Fruit fly (Drosophila melanogaster) whole organism, embryonic: ENCODE measurements around the gene side-IV.

Experiments used
- Aef1 ChIP-seq: fragments of 200-800 bp; sonication (Bioruptor generic); IDR thresholded peaks from 3 replicates; pipeline ENCODE4 v1.3.6; 2022; ENCODE audit warnings: missing biosample characterization, missing genetic modification characterization
- CG10366 ChIP-seq: fragments of 200-800 bp; sonication (Bioruptor generic); IDR thresholded peaks from 2 replicates; pipeline ENCODE4 v1.3.6; 2022; ENCODE audit warnings: missing biosample characterization, missing genetic modification characterization
- CG12236 ChIP-seq: fragments of 200-800 bp; sonication (Bioruptor generic); optimal IDR thresholded peaks from 2 replicates; lab custom pipeline; 2016; ENCODE audit warnings: missing biosample characterization, missing genetic modification characterization
- CG13287 ChIP-seq: fragments of 200-800 bp; sonication (Bioruptor generic); IDR thresholded peaks from 2 replicates; pipeline ENCODE4 v1.3.6; 2022; ENCODE audit warnings: missing biosample characterization, missing genetic modification characterization; ENCODE audit not compliant: partially characterized antibody
- CG15696 ChIP-seq: fragments of 200-800 bp; sonication (Bioruptor generic); optimal IDR thresholded peaks from 2 replicates; lab custom pipeline; 2019; ENCODE audit warnings: missing biosample characterization, mild to moderate bottlenecking, missing genetic modification characterization, moderate library complexity
- CG16815 ChIP-seq: fragments of 200-800 bp; sonication (Bioruptor generic); optimal IDR thresholded peaks from 3 replicates; lab custom pipeline; 2017; ENCODE audit warnings: missing biosample characterization, mild to moderate bottlenecking, missing genetic modification characterization
- CG18262 ChIP-seq: fragments of 200-800 bp; optimal IDR thresholded peaks from 3 replicates; lab custom pipeline; 2019; ENCODE audit warnings: missing biosample characterization, mild to moderate bottlenecking, missing genetic modification characterization, moderate library complexity
- CG18599 ChIP-seq: fragments of 200-800 bp; sonication (Bioruptor generic); optimal IDR thresholded peaks from 3 replicates; lab custom pipeline; 2017; ENCODE audit warnings: missing biosample characterization, missing genetic modification characterization, mild to moderate bottlenecking, moderate library complexity, missing genetic modification reagents
- CG4424 ChIP-seq: fragments of 200-800 bp; sonication (Bioruptor generic); optimal IDR thresholded peaks from 3 replicates; lab custom pipeline; 2016; ENCODE audit warnings: missing biosample characterization, missing genetic modification characterization
- CG6654 ChIP-seq: fragments of 200-800 bp; sonication (Bioruptor generic); optimal IDR thresholded peaks from 2 replicates; lab custom pipeline; 2017; ENCODE audit warnings: missing biosample characterization, mild to moderate bottlenecking, missing genetic modification characterization
- CG9797 ChIP-seq: fragments of 200-800 bp; sonication (Bioruptor generic); optimal IDR thresholded peaks from 3 replicates; lab custom pipeline; 2018; ENCODE audit warnings: missing biosample characterization, mild to moderate bottlenecking, missing genetic modification characterization
- Dp ChIP-seq: fragments of 200-800 bp; sonication (Bioruptor generic); optimal IDR thresholded peaks from 2 replicates; lab custom pipeline; 2018; ENCODE audit warnings: missing biosample characterization, mild to moderate bottlenecking, missing genetic modification characterization, moderate library complexity
- Ets65A ChIP-seq: fragments of 200-800 bp; sonication (Bioruptor generic); peaks from one replicate; lab custom pipeline; 2016; ENCODE audit warnings: missing biosample characterization, missing genetic modification characterization
- Gug ChIP-seq: fragments of 200-800 bp; sonication (Bioruptor generic); IDR thresholded peaks from 4 replicates; pipeline ENCODE4 v1.3.6; 2022; ENCODE audit warnings: missing biosample characterization, missing genetic modification characterization
- HLHmδ ChIP-seq: fragments of 200-800 bp; sonication (Bioruptor generic); optimal IDR thresholded peaks from 2 replicates; lab custom pipeline; 2018; ENCODE audit warnings: missing biosample characterization, mild to moderate bottlenecking, missing genetic modification characterization, moderate library complexity
- Hmr ChIP-seq: fragments of 200-800 bp; sonication (Bioruptor generic); optimal IDR thresholded peaks from 3 replicates; lab custom pipeline; 2017; ENCODE audit warnings: mild to moderate bottlenecking, missing biosample characterization, missing genetic modification reagents, missing genetic modification characterization
- Hr39 ChIP-seq: fragments of >200 bp; optimal IDR thresholded peaks from 2 replicates; lab custom pipeline; 2017
- Hr51 ChIP-seq, 2 experiments: fragments of 200-800 bp; sonication (Bioruptor generic); optimal IDR thresholded peaks; 2 replicates in 1 of 2; 3 replicates in 1 of 2; lab custom pipeline; 2016 to 2018; ENCODE audit warnings: missing biosample characterization in 2 of 2, missing genetic modification characterization in 2 of 2, mild to moderate bottlenecking in 1 of 2, moderate library complexity in 1 of 2
- MESR4 ChIP-seq: fragments of 200-800 bp; sonication (Bioruptor generic); optimal IDR thresholded peaks from 2 replicates; lab custom pipeline; 2018; ENCODE audit warnings: missing biosample characterization, mild to moderate bottlenecking, missing genetic modification characterization, moderate library complexity
- Med ChIP-seq: fragments of 200-800 bp; sonication (Bioruptor generic); peaks from one replicate; lab custom pipeline; 2016; ENCODE audit warnings: missing biosample characterization, missing genetic modification characterization, mild to moderate bottlenecking, inconsistent platforms, moderate library complexity
- NC2β ChIP-seq: fragments of 200-800 bp; sonication (Bioruptor generic); optimal IDR thresholded peaks from 2 replicates; lab custom pipeline; 2016; ENCODE audit warnings: missing biosample characterization, missing genetic modification characterization
- Nf-YC ChIP-seq: fragments of 200-800 bp; optimal IDR thresholded peaks from 3 replicates; lab custom pipeline; 2019; ENCODE audit warnings: missing biosample characterization, mild to moderate bottlenecking, missing genetic modification characterization, moderate library complexity
- Sry-δ ChIP-seq: fragments of 200-800 bp; sonication (Bioruptor generic); optimal IDR thresholded peaks from 2 replicates; lab custom pipeline; 2016; ENCODE audit warnings: missing biosample characterization, missing genetic modification characterization
- Taf1 ChIP-seq: fragments of 200-800 bp; sonication (Bioruptor generic); IDR thresholded peaks from 2 replicates; pipeline ENCODE4 v1.3.6; 2022; ENCODE audit warnings: missing biosample characterization, missing genetic modification characterization
- ato ChIP-seq: fragments of 200-800 bp; sonication (Bioruptor generic); IDR thresholded peaks from 2 replicates; pipeline ENCODE4 v1.3.6; 2022; ENCODE audit warnings: missing biosample characterization, missing genetic modification characterization; ENCODE audit not compliant: partially characterized antibody
- az2 ChIP-seq: fragments of 200-800 bp; sonication (Bioruptor generic); optimal IDR thresholded peaks from 3 replicates; lab custom pipeline; 2016; ENCODE audit warnings: missing biosample characterization, missing genetic modification characterization
- ci ChIP-seq: fragments of 200-800 bp; sonication (Bioruptor generic); IDR thresholded peaks from 3 replicates; pipeline ENCODE4 v1.3.6; 2022; ENCODE audit warnings: missing biosample characterization, missing genetic modification characterization
- crc ChIP-seq: fragments of 200-800 bp; sonication (Bioruptor generic); optimal IDR thresholded peaks from 2 replicates; lab custom pipeline; 2016; ENCODE audit warnings: missing biosample characterization, missing genetic modification characterization
- crol ChIP-seq: fragments of 200-800 bp; sonication (Bioruptor generic); IDR thresholded peaks from 2 replicates; pipeline ENCODE4 v1.3.6; 2022; ENCODE audit warnings: missing biosample characterization, missing genetic modification characterization
- dpn ChIP-seq, 2 experiments: fragments of 200-800 bp; sonication (Bioruptor generic); optimal IDR thresholded peaks; 3 replicates each; lab custom pipeline; 2016; ENCODE audit warnings: missing biosample characterization in 2 of 2, missing genetic modification characterization in 2 of 2
- exex ChIP-seq: fragments of 200-800 bp; sonication (Bioruptor generic); optimal IDR thresholded peaks from 4 replicates; lab custom pipeline; 2018; ENCODE audit warnings: missing biosample characterization, mild to moderate bottlenecking, missing genetic modification characterization, moderate library complexity
- gcm ChIP-seq: fragments of 200-800 bp; sonication (Bioruptor generic); optimal IDR thresholded peaks from 2 replicates; lab custom pipeline; 2019; ENCODE audit warnings: missing biosample characterization, mild to moderate bottlenecking, missing genetic modification characterization, moderate library complexity
- gfzf ChIP-seq: fragments of 200-800 bp; sonication (Bioruptor generic); optimal IDR thresholded peaks from 2 replicates; lab custom pipeline; 2016; ENCODE audit warnings: missing biosample characterization, mild to moderate bottlenecking, missing genetic modification characterization, moderate library complexity
- insv ChIP-seq, 2 experiments: fragments of 200-800 bp; sonication (Bioruptor generic); optimal IDR thresholded peaks; 3 replicates each; lab custom pipeline; 2016 to 2018; ENCODE audit warnings: missing biosample characterization in 2 of 2, missing genetic modification characterization in 2 of 2
- ken ChIP-seq: fragments of 200-800 bp; sonication (Bioruptor generic); IDR thresholded peaks from 3 replicates; pipeline ENCODE4 v1.3.6; 2022; ENCODE audit warnings: missing biosample characterization, missing genetic modification characterization
- lbe ChIP-seq: fragments of 200-800 bp; sonication (Bioruptor generic); optimal IDR thresholded peaks from 2 replicates; lab custom pipeline; 2016; ENCODE audit warnings: missing biosample characterization, mild to moderate bottlenecking, missing genetic modification characterization
- lmd ChIP-seq: fragments of 200-800 bp; sonication (Bioruptor generic); IDR thresholded peaks from 2 replicates; pipeline ENCODE4 v1.3.6; 2022; ENCODE audit warnings: missing biosample characterization, missing genetic modification characterization
- p53 ChIP-seq: fragments of 200-800 bp; sonication (Bioruptor generic); optimal IDR thresholded peaks from 2 replicates; lab custom pipeline; 2016; ENCODE audit warnings: missing biosample characterization, missing genetic modification characterization
- pita ChIP-seq: fragments of 200-800 bp; sonication (Bioruptor generic); optimal IDR thresholded peaks from 2 replicates; lab custom pipeline; 2017; ENCODE audit warnings: missing biosample characterization, mild to moderate bottlenecking, missing genetic modification characterization
- pros ChIP-seq: fragments of 200-800 bp; sonication (Bioruptor generic); optimal IDR thresholded peaks from 3 replicates; lab custom pipeline; 2019; ENCODE audit warnings: missing biosample characterization, mild to moderate bottlenecking, missing genetic modification characterization, moderate library complexity
- so ChIP-seq: fragments of 200-800 bp; sonication (Bioruptor generic); IDR thresholded peaks from 3 replicates; pipeline ENCODE4 v1.3.6; 2022; ENCODE audit warnings: missing biosample characterization, missing genetic modification characterization
- sqz ChIP-seq: fragments of 200-800 bp; sonication (Bioruptor generic); optimal IDR thresholded peaks from 3 replicates; lab custom pipeline; 2018; ENCODE audit warnings: missing biosample characterization, mild to moderate bottlenecking, missing genetic modification characterization
- stc ChIP-seq: fragments of 200-800 bp; sonication (Bioruptor generic); IDR thresholded peaks from 2 replicates; pipeline ENCODE4 v1.3.6; 2022; ENCODE audit warnings: missing biosample characterization, missing genetic modification characterization
- sug ChIP-seq: fragments of 200-800 bp; optimal IDR thresholded peaks from 2 replicates; lab custom pipeline; 2019; ENCODE audit warnings: missing biosample characterization, mild to moderate bottlenecking, missing genetic modification characterization, moderate library complexity
- tll ChIP-seq, 2 experiments: fragments of 200-800 bp in 1 of 2; fragments of >200 bp in 1 of 2; sonication (Bioruptor generic) in 1 of 2; optimal IDR thresholded peaks; 2 replicates each; lab custom pipeline; 2017 to 2019; ENCODE audit warnings: missing biosample characterization in 2 of 2, missing genetic modification characterization in 2 of 2, mild to moderate bottlenecking in 1 of 2, moderate library complexity in 1 of 2
- trem ChIP-seq: fragments of 200-800 bp; optimal IDR thresholded peaks from 3 replicates; lab custom pipeline; 2019; ENCODE audit warnings: missing biosample characterization, mild to moderate bottlenecking, missing genetic modification characterization, moderate library complexity
- unc-4 ChIP-seq: fragments of 200-800 bp; sonication (Bioruptor generic); IDR thresholded peaks from 2 replicates; pipeline ENCODE4 v1.3.6; 2022; ENCODE audit warnings: missing biosample characterization, missing genetic modification characterization; ENCODE audit not compliant: partially characterized antibody
- z ChIP-seq: fragments of 200-800 bp; sonication (Bioruptor generic); IDR thresholded peaks from 3 replicates; pipeline ENCODE4 v1.3.6; 2022; ENCODE audit warnings: missing biosample characterization, missing genetic modification characterization
- zen2 ChIP-seq: fragments of 200-800 bp; sonication (Bioruptor generic); IDR thresholded peaks from 3 replicates; pipeline ENCODE4 v1.3.6; 2022; ENCODE audit warnings: missing biosample characterization, missing genetic modification characterization; ENCODE audit not compliant: partially characterized antibody

Gene side-IV

DNA sequence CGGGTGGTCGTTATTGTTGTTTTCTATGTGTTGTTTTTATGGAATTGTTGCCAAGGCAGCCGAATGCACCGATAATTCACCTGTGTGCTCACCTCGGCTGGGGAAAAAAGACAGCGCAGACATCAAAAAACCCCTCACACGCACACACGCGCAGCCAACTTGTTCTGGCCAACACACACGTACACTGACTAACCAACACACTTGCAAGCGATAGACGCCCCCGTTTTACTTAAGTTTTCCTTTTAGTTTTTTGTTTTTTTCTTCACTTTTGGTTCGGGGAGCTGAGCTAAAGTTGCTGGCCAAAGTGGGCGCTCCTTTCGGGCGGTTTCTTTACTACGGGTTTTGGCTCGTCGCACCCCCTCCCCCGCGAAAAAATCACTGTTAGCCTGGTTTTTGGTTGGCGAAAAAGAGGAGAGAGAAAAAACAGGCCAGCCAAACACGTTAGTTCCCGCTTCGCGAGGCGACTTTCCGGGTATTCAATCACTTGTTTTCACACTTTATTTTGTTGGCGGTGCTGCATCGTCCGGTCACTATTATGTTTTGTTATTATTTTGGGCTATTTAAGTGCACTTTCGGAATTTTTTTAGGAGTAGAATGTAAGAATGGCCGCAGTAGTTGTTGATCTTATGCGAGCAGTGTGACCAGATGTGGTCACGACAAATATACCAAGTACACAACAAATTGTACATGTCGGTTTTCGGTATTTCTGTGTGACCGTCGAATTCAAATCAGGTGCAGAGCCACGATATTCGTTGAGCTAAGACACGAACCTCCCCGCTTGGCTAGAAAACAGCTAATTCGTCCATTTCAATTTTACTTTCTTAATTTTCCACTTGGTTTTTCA is 15.8 kb upstream of the side-IV start, which contains the start of gene yrt (continued):
- TF ChIP-seq ci (GFP tag; lab: Robert Waterston, UW) = 0 out of 3 replicates have a peak, but pooled peaks have one; percentile 10
- TF ChIP-seq trem (tag; lab: Kevin White, UChicago) = peak; percentile 69
- TF ChIP-seq Sry-δ = peak; percentile 35
- peak; percentile 49 for TF ChIP-seq Dp
- TF ChIP-seq gcm = no peak
- no peak for TF ChIP-seq CG18599 (GFP tag; lab: Kevin White, UChicago)
- TF ChIP-seq Taf1 (GFP tag; lab: Robert Waterston, UW) = no peak
- TF ChIP-seq crol (GFP tag; lab: Robert Waterston, UW) = 0 out of 2 replicates have a peak, but pooled peaks have one; percentile 3
- no peak for TF ChIP-seq crc (GFP tag; lab: Kevin White, UChicago)
- no peak for TF ChIP-seq zen2 (GFP tag; lab: Robert Waterston, UW)
- no peak for TF ChIP-seq exex
- no peak for TF ChIP-seq az2 (GFP tag; lab: Kevin White, UChicago)
- peak; percentile 76 for TF ChIP-seq Med
- peak; percentile 44 for TF ChIP-seq CG13287
- TF ChIP-seq dpn (GFP tag; optimal IDR thresholded peaks at IDR 0.05; lab: Kevin White, UChicago) = peak in 1 of 2 experiments; percentile 8
- no peak for TF ChIP-seq ken (GFP tag; lab: Robert Waterston, UW)
- peak; percentile 3 for TF ChIP-seq sug (tag; lab: Kevin White, UChicago)
- TF ChIP-seq unc-4 (GFP tag; lab: Robert Waterston, UW) = 0 out of 2 replicates have a peak, but pooled peaks have one; percentile 12
- no peak for TF ChIP-seq NC2β (GFP tag; lab: Kevin White, UChicago)
- no peak for TF ChIP-seq p53
- no peak for TF ChIP-seq CG6654 (GFP tag; lab: Kevin White, UChicago)
- TF ChIP-seq so (GFP tag; lab: Robert Waterston, UW) = 0 out of 3 replicates have a peak, but pooled peaks have one; percentile 21
- no peak for TF ChIP-seq stc (GFP tag; lab: Robert Waterston, UW)
- no peak for TF ChIP-seq pros (GFP tag; lab: Kevin White, UChicago)
- peak; percentile 5 for TF ChIP-seq CG18262 (tag; lab: Kevin White, UChicago)
- TF ChIP-seq CG15696 = peak; percentile 13
- no peak for TF ChIP-seq z (GFP tag; lab: Robert Waterston, UW)
- no peak for TF ChIP-seq lmd (GFP tag; lab: Robert Waterston, UW)
- TF ChIP-seq lbe (GFP tag; lab: Kevin White, UChicago) = no peak
- TF ChIP-seq CG9797 (GFP tag; lab: Kevin White, UChicago) = peak; percentile 95
- no peak for TF ChIP-seq Hr39 (lab: Kevin White, UChicago)
- TF ChIP-seq HLHmδ (GFP tag; lab: Kevin White, UChicago) = no peak
- TF ChIP-seq Hmr = peak; percentile 28
- TF ChIP-seq Gug (GFP tag; lab: Robert Waterston, UW) = no peak
- no peak for TF ChIP-seq CG4424 (GFP tag; lab: Kevin White, UChicago)
- no peak for TF ChIP-seq tll (GFP tag; optimal IDR thresholded peaks at IDR 0.05; lab: Kevin White, UChicago)
- peak; percentile 78 for TF ChIP-seq MESR4 (GFP tag; lab: Kevin White, UChicago)
- no peak for TF ChIP-seq CG16815
- peak in 1 of 2 experiments; percentile 68 for TF ChIP-seq insv (GFP tag; optimal IDR thresholded peaks at IDR 0.05; lab: Kevin White, UChicago)
- TF ChIP-seq gfzf (GFP tag; lab: Kevin White, UChicago) = peak; percentile 96
- no peak for TF ChIP-seq ato (GFP tag; lab: Robert Waterston, UW)
- TF ChIP-seq CG10366 (GFP tag; lab: Robert Waterston, UW) = no peak
- no peak for TF ChIP-seq Nf-YC (tag; lab: Kevin White, UChicago)
- TF ChIP-seq pita (GFP tag; lab: Kevin White, UChicago) = peak; percentile 81
- TF ChIP-seq Ets65A (GFP tag; lab: Kevin White, UChicago) = peak; percentile 88
- no peak for TF ChIP-seq Aef1 (GFP tag; lab: Robert Waterston, UW)
- no peak for TF ChIP-seq CG12236 (GFP tag; lab: Kevin White, UChicago)
- TF ChIP-seq sqz (GFP tag; lab: Kevin White, UChicago) = peak; percentile 38
- TF ChIP-seq Hr51 (GFP tag; optimal IDR thresholded peaks at IDR 0.05; lab: Kevin White, UChicago) = no peak
